Fruit fly (Drosophila melanogaster) whole organism, embryonic: ENCODE results near the gene PIG-B.

Experiments used
- ATbp ChIP-seq: fragments of 200-800 bp; sonication (Bioruptor generic); optimal IDR thresholded peaks from 2 replicates; lab custom pipeline; 2017; ENCODE audit warnings: missing biosample characterization, mild to moderate bottlenecking, missing genetic modification characterization, missing genetic modification reagents
- B-H1 ChIP-seq: fragments of 200-800 bp; sonication (Bioruptor generic); IDR thresholded peaks from 3 replicates; pipeline ENCODE4 v1.3.6; 2022; ENCODE audit warnings: missing biosample characterization, missing genetic modification characterization
- Blimp-1 ChIP-seq: fragments of 200-800 bp; sonication (Bioruptor generic); optimal IDR thresholded peaks from 3 replicates; lab custom pipeline; 2018; ENCODE audit warnings: missing biosample characterization, missing genetic modification characterization, mild to moderate bottlenecking, moderate library complexity, missing genetic modification reagents
- CG10565 ChIP-seq: fragments of 200-800 bp; sonication (Bioruptor generic); optimal IDR thresholded peaks from 3 replicates; lab custom pipeline; 2016; ENCODE audit warnings: missing biosample characterization, mild to moderate bottlenecking, missing genetic modification characterization
- CG11695 ChIP-seq: fragments of 200-800 bp; sonication (Bioruptor generic); IDR thresholded peaks from 3 replicates; pipeline ENCODE4 v1.3.6; 2022; ENCODE audit warnings: missing biosample characterization, missing genetic modification characterization
- CG13287 ChIP-seq: fragments of 200-800 bp; sonication (Bioruptor generic); IDR thresholded peaks from 2 replicates; pipeline ENCODE4 v1.3.6; 2022; ENCODE audit warnings: missing biosample characterization, missing genetic modification characterization; ENCODE audit not compliant: partially characterized antibody
- CG13424 ChIP-seq: fragments of 200-800 bp; sonication (Bioruptor generic); optimal IDR thresholded peaks from 2 replicates; lab custom pipeline; 2019; ENCODE audit warnings: missing biosample characterization, mild to moderate bottlenecking, missing genetic modification characterization, moderate library complexity
- CG14860 ChIP-seq: fragments of 200-800 bp; sonication (Bioruptor generic); IDR thresholded peaks from 3 replicates; pipeline ENCODE4 v1.3.6; 2022; ENCODE audit warnings: missing biosample characterization, missing genetic modification characterization; ENCODE audit not compliant: partially characterized antibody
- CG15479 ChIP-seq: fragments of 200-800 bp; sonication (Bioruptor generic); optimal IDR thresholded peaks from 3 replicates; lab custom pipeline; 2019; ENCODE audit warnings: missing biosample characterization, mild to moderate bottlenecking, missing genetic modification characterization, moderate library complexity
- CG1602 ChIP-seq: fragments of 200-800 bp; sonication (Bioruptor generic); optimal IDR thresholded peaks from 3 replicates; lab custom pipeline; 2016; ENCODE audit warnings: missing biosample characterization, missing genetic modification characterization
- CG17829 ChIP-seq: fragments of 200-800 bp; optimal IDR thresholded peaks from 2 replicates; lab custom pipeline; 2019; ENCODE audit warnings: missing biosample characterization, mild to moderate bottlenecking, missing genetic modification characterization, moderate library complexity
- CG31388 ChIP-seq: fragments of 200-800 bp; sonication (Bioruptor generic); optimal IDR thresholded peaks from 2 replicates; lab custom pipeline; 2016; ENCODE audit warnings: missing biosample characterization, missing genetic modification characterization
- CG3847 ChIP-seq: fragments of 200-800 bp; sonication (Bioruptor generic); IDR thresholded peaks from 2 replicates; pipeline ENCODE4 v1.3.6; 2022; ENCODE audit warnings: missing biosample characterization, missing genetic modification characterization
- CG4328 ChIP-seq: fragments of 200-800 bp; sonication (Bioruptor generic); optimal IDR thresholded peaks from 3 replicates; lab custom pipeline; 2017; ENCODE audit warnings: missing biosample characterization, missing genetic modification reagents, missing genetic modification characterization
- CG43689 ChIP-seq: fragments of 200-800 bp; sonication (Bioruptor generic); IDR thresholded peaks from 2 replicates; pipeline ENCODE4 v1.3.6; 2022; ENCODE audit warnings: missing biosample characterization, missing genetic modification characterization
- CG6254 ChIP-seq: fragments of 200-800 bp; sonication (Bioruptor generic); optimal IDR thresholded peaks from 3 replicates; lab custom pipeline; 2017; ENCODE audit warnings: mild to moderate bottlenecking, missing biosample characterization, missing genetic modification reagents, missing genetic modification characterization
- CG7987 ChIP-seq: fragments of 200-800 bp; sonication (Bioruptor generic); optimal IDR thresholded peaks from 2 replicates; lab custom pipeline; 2018; ENCODE audit warnings: missing biosample characterization, mild to moderate bottlenecking, missing genetic modification characterization, moderate library complexity
- CG8924 ChIP-seq: fragments of 200-800 bp; optimal IDR thresholded peaks from 3 replicates; lab custom pipeline; 2019; ENCODE audit warnings: missing biosample characterization, mild to moderate bottlenecking, missing genetic modification characterization, moderate library complexity
- Dek ChIP-seq: fragments of 200-800 bp; sonication (Bioruptor generic); optimal IDR thresholded peaks from 3 replicates; lab custom pipeline; 2019; ENCODE audit warnings: missing biosample characterization, mild to moderate bottlenecking, missing genetic modification characterization, moderate library complexity
- Dip3 ChIP-seq: fragments of 200-800 bp; sonication (Bioruptor generic); optimal IDR thresholded peaks from 3 replicates; lab custom pipeline; 2016; ENCODE audit warnings: missing biosample characterization, missing genetic modification characterization
- Dp ChIP-seq: fragments of 200-800 bp; sonication (Bioruptor generic); optimal IDR thresholded peaks from 2 replicates; lab custom pipeline; 2018; ENCODE audit warnings: missing biosample characterization, mild to moderate bottlenecking, missing genetic modification characterization, moderate library complexity
- Elba2 ChIP-seq: fragments of 200-800 bp; sonication (Bioruptor generic); optimal IDR thresholded peaks from 3 replicates; lab custom pipeline; 2016; ENCODE audit warnings: missing biosample characterization, missing genetic modification characterization
- Fer3 ChIP-seq: fragments of 200-800 bp; sonication (Bioruptor generic); optimal IDR thresholded peaks from 2 replicates; lab custom pipeline; 2018; ENCODE audit warnings: missing biosample characterization, mild to moderate bottlenecking, missing genetic modification characterization, moderate library complexity
- Hmx ChIP-seq: fragments of 200-800 bp; sonication (Bioruptor generic); optimal IDR thresholded peaks from 2 replicates; lab custom pipeline; 2016; ENCODE audit warnings: missing biosample characterization, missing genetic modification characterization
- Lhr ChIP-seq: fragments of 200-800 bp; sonication (Bioruptor generic); optimal IDR thresholded peaks from 3 replicates; lab custom pipeline; 2017; ENCODE audit warnings: mild to moderate bottlenecking, missing biosample characterization, missing genetic modification reagents, missing genetic modification characterization
- Mad ChIP-seq: fragments of 200-800 bp; sonication (Bioruptor generic); optimal IDR thresholded peaks from 2 replicates; lab custom pipeline; 2016; ENCODE audit warnings: missing biosample characterization, missing genetic modification characterization
- NC2α ChIP-seq: fragments of 200-800 bp; sonication (Bioruptor generic); optimal IDR thresholded peaks from 2 replicates; lab custom pipeline; 2016; ENCODE audit warnings: missing biosample characterization, missing genetic modification characterization
- NC2β ChIP-seq: fragments of 200-800 bp; sonication (Bioruptor generic); optimal IDR thresholded peaks from 2 replicates; lab custom pipeline; 2016; ENCODE audit warnings: missing biosample characterization, missing genetic modification characterization
- Nf-YB ChIP-seq: fragments of 200-800 bp; sonication (Bioruptor generic); optimal IDR thresholded peaks from 3 replicates; lab custom pipeline; 2019; ENCODE audit warnings: missing biosample characterization, mild to moderate bottlenecking, missing genetic modification characterization, moderate library complexity
- Six4 ChIP-seq: fragments of 200-800 bp; sonication (Bioruptor generic); optimal IDR thresholded peaks from 2 replicates; lab custom pipeline; 2016; ENCODE audit warnings: missing biosample characterization, missing genetic modification characterization
- ac ChIP-seq: fragments of 200-800 bp; sonication (Bioruptor generic); optimal IDR thresholded peaks from 3 replicates; lab custom pipeline; 2017; ENCODE audit warnings: missing biosample characterization, mild to moderate bottlenecking, missing genetic modification characterization
- cad ChIP-seq: fragments of >200 bp; optimal IDR thresholded peaks from 2 replicates; lab custom pipeline; 2017; ENCODE audit warnings: missing biosample characterization, missing genetic modification characterization
- crol ChIP-seq: fragments of 200-800 bp; sonication (Bioruptor generic); IDR thresholded peaks from 2 replicates; pipeline ENCODE4 v1.3.6; 2022; ENCODE audit warnings: missing biosample characterization, missing genetic modification characterization
- ewg ChIP-seq: fragments of 200-800 bp; sonication (Bioruptor generic); optimal IDR thresholded peaks from 3 replicates; lab custom pipeline; 2017; ENCODE audit warnings: mild to moderate bottlenecking, missing biosample characterization, missing genetic modification reagents, missing genetic modification characterization
- gt ChIP-seq: fragments of 200-800 bp; sonication (Bioruptor generic); IDR thresholded peaks from 2 replicates; pipeline ENCODE4 v1.3.6; 2022; ENCODE audit warnings: missing biosample characterization, missing genetic modification characterization
- hkb ChIP-seq, 2 experiments: fragments of 200-800 bp in 1 of 2; fragments of >200 bp in 1 of 2; sonication (Bioruptor generic) in 1 of 2; IDR thresholded peaks in 1 of 2; optimal IDR thresholded peaks in 1 of 2; 2 replicates each; pipeline versions ENCODE4 v1.3.6 to Lab custom; 2017 to 2022; ENCODE audit warnings: missing biosample characterization in 1 of 2, missing genetic modification characterization in 1 of 2
- kni ChIP-seq: fragments of 200-800 bp; sonication (Bioruptor generic); optimal IDR thresholded peaks from 3 replicates; lab custom pipeline; 2017; ENCODE audit warnings: mild to moderate bottlenecking, missing biosample characterization, missing genetic modification reagents, missing genetic modification characterization
- lov ChIP-seq, 2 experiments: fragments of 200-800 bp in 1 of 2; fragments of >200 bp in 1 of 2; sonication (Bioruptor generic) in 1 of 2; IDR thresholded peaks in 1 of 2; optimal IDR thresholded peaks in 1 of 2; 2 replicates in 1 of 2; 3 replicates in 1 of 2; pipeline versions ENCODE4 v1.3.6 to Lab custom; 2017 to 2022; ENCODE audit warnings: missing biosample characterization in 1 of 2, missing genetic modification characterization in 1 of 2
- odd ChIP-seq: fragments of 200-800 bp; sonication (Bioruptor generic); optimal IDR thresholded peaks from 2 replicates; lab custom pipeline; 2017; ENCODE audit warnings: missing biosample characterization, mild to moderate bottlenecking, missing genetic modification characterization
- repo ChIP-seq: fragments of 200-800 bp; sonication (Bioruptor generic); optimal IDR thresholded peaks from 2 replicates; lab custom pipeline; 2016; ENCODE audit warnings: missing biosample characterization, missing genetic modification characterization
- sd ChIP-seq: fragments of 200-800 bp; sonication (Bioruptor generic); optimal IDR thresholded peaks from 3 replicates; lab custom pipeline; 2018; ENCODE audit warnings: missing biosample characterization, mild to moderate bottlenecking, missing genetic modification characterization, moderate library complexity
- wek ChIP-seq: fragments of 200-800 bp; sonication (Bioruptor generic); optimal IDR thresholded peaks from 3 replicates; lab custom pipeline; 2018; ENCODE audit warnings: missing biosample characterization, mild to moderate bottlenecking, missing genetic modification characterization, moderate library complexity
- zen2 ChIP-seq: fragments of 200-800 bp; sonication (Bioruptor generic); IDR thresholded peaks from 3 replicates; pipeline ENCODE4 v1.3.6; 2022; ENCODE audit warnings: missing biosample characterization, missing genetic modification characterization; ENCODE audit not compliant: partially characterized antibody

The PIG-B gene

DNA sequence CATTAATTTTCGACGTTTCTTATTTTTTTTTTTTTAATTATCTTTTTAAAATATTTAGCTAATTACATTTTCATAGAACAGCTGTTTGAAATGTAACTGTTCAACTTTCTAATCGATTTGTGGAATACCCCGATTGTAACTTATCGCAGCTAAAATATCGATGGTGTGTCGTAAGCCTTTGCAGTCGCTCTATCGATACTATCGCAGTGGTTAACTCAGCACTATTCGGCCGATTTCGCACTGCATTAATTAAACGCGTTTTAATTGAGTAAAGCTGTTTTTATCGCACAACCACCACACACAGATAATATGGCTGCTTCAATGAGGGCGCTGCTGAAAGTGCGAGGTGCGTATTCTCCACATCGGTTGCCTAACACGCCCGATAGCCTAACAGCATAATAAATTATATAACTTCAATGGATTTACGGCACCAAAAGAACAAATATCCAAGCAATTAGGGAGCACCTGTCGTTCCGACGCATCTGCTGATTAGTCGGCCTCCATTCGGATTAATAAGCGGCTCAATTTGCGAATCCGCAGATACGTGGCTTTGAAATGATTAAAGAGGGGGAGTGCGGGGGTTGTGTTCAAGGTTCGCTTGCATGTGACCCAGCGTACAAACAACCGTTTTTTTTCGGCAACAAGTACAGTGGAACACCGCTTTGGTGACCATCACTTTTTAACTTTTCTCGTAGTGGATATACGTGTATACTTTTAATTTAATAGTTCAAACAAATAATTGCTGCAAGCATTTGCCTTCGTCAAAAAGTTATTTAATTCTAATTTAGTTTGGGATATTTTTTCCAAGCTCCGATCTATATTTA lies 3.2 kb downstream of the PIG-B start, which contains the start of gene Scsalpha1 (continued):
- peak; percentile 98 for TF ChIP-seq zen2 (GFP tag; lab: Robert Waterston, UW)
- TF ChIP-seq NC2β, result peak; percentile 19

- TF ChIP-seq CG31388, result no peak
- TF ChIP-seq B-H1 (GFP tag; lab: Robert Waterston, UW), result no peak
- no peak for TF ChIP-seq CG13287 (GFP tag; lab: Robert Waterston, UW)
- TF ChIP-seq CG15479 (GFP tag; lab: Kevin White, UChicago), result no peak
- TF ChIP-seq CG11695 (GFP tag; lab: Robert Waterston, UW), result no peak
- no peak for TF ChIP-seq ac (GFP tag; lab: Kevin White, UChicago)
- no peak for TF ChIP-seq Dp (GFP tag; lab: Kevin White, UChicago)
- no peak for TF ChIP-seq CG13424 (tag; lab: Kevin White, UChicago)
- no peak for TF ChIP-seq Elba2 (GFP tag; lab: Kevin White, UChicago)
- no peak for TF ChIP-seq CG3847 (GFP tag; lab: Robert Waterston, UW)
- TF ChIP-seq CG14860 (GFP tag; lab: Robert Waterston, UW), result no peak
- no peak for TF ChIP-seq Nf-YB (GFP tag; lab: Kevin White, UChicago)
- TF ChIP-seq repo (GFP tag; lab: Kevin White, UChicago), result no peak
- TF ChIP-seq hkb (optimal IDR thresholded peaks at IDR 0.05; lab: Kevin White, UChicago), result no peak
- TF ChIP-seq hkb (GFP tag; IDR thresholded peaks at IDR 0.05; lab: Robert Waterston, UW), result no peak
- TF ChIP-seq Hmx, result no peak
- TF ChIP-seq CG10565, result no peak
- no peak for TF ChIP-seq Dek
- no peak for TF ChIP-seq crol (GFP tag; lab: Robert Waterston, UW)
- no peak for TF ChIP-seq NC2α (GFP tag; lab: Kevin White, UChicago)
- TF ChIP-seq Dip3 (GFP tag; lab: Kevin White, UChicago), result no peak
- TF ChIP-seq, all 482 proteins: peak for 0
Observed at dm6 chr3L:3816254-3816653, 5.2 kb downstream of the PIG-B start, which contains the start of gene Acp63F. Gene Acp63F, minus strand, starts transcription at chr3L:3816354.

- TF ChIP-seq cad (GFP tag; lab: Kevin White, UChicago) (no peak), CG1602 (GFP tag; lab: Kevin White, UChicago) (no peak), ewg (GFP tag; lab: Kevin White, UChicago) (no peak), Lhr (no peak), Six4 (GFP tag; lab: Kevin White, UChicago) (no peak), Nf-YB (GFP tag; lab: Kevin White, UChicago) (peak; percentile 26), CG17829 (no peak), Blimp-1 (GFP tag; lab: Kevin White, UChicago) (no peak), odd (GFP tag; lab: Kevin White, UChicago) (peak; percentile 40), CG8924 (no peak), lov (optimal IDR thresholded peaks at IDR 0.05; lab: Kevin White, UChicago) (no peak), lov (GFP tag; IDR thresholded peaks at IDR 0.05; lab: Robert Waterston, UW) (no peak), CG6254 (GFP tag; lab: Kevin White, UChicago) (peak; percentile 26), wek (GFP tag; lab: Kevin White, UChicago) (peak; percentile 13), CG43689 (no peak), Fer3 (tag; lab: Kevin White, UChicago) (no peak), sd (peak; percentile 74), gt (GFP tag; lab: Robert Waterston, UW) (no peak), kni (GFP tag; lab: Kevin White, UChicago) (peak; percentile 16), Mad (GFP tag; lab: Kevin White, UChicago) (no peak), CG7987 (GFP tag; lab: Kevin White, UChicago) (peak; percentile 1), ATbp (GFP tag; lab: Kevin White, UChicago) (peak; percentile 38), CG4328 (GFP tag; lab: Kevin White, UChicago) (peak; percentile 14)
Observed at dm6 chr3L:3816772-3817483, 5.9 kb downstream of the PIG-B start.
